Fruit fly (Drosophila melanogaster) whole organism, embryonic: ENCODE measurements around the gene Spx.

ENCODE experiments used
- CG10321 ChIP-seq: fragments of 200-800 bp; sonication (Bioruptor generic); IDR thresholded peaks from 2 replicates; pipeline ENCODE4 v1.3.6; 2022; ENCODE audit warnings: missing biosample characterization, missing genetic modification characterization
- CG11085 ChIP-seq: fragments of 200-800 bp; sonication (Bioruptor generic); IDR thresholded peaks from 2 replicates; pipeline ENCODE4 v1.3.6; 2022; ENCODE audit warnings: missing biosample characterization, missing genetic modification characterization
- CG11560 ChIP-seq: fragments of 200-800 bp; sonication (Bioruptor generic); IDR thresholded peaks from 3 replicates; pipeline ENCODE4 v1.3.6; 2022; ENCODE audit warnings: missing biosample characterization, missing genetic modification characterization
- CG15073 ChIP-seq: fragments of 200-800 bp; sonication (Bioruptor generic); optimal IDR thresholded peaks from 2 replicates; lab custom pipeline; 2016; ENCODE audit warnings: missing biosample characterization, missing genetic modification characterization
- CG15696 ChIP-seq: fragments of 200-800 bp; sonication (Bioruptor generic); optimal IDR thresholded peaks from 2 replicates; lab custom pipeline; 2019; ENCODE audit warnings: missing biosample characterization, mild to moderate bottlenecking, missing genetic modification characterization, moderate library complexity
- CG1603 ChIP-seq: fragments of 200-800 bp; sonication (Bioruptor generic); optimal IDR thresholded peaks from 2 replicates; lab custom pipeline; 2019; ENCODE audit warnings: missing biosample characterization, mild to moderate bottlenecking, missing genetic modification characterization, moderate library complexity
- CG16815 ChIP-seq: fragments of 200-800 bp; sonication (Bioruptor generic); optimal IDR thresholded peaks from 3 replicates; lab custom pipeline; 2017; ENCODE audit warnings: missing biosample characterization, mild to moderate bottlenecking, missing genetic modification characterization
- CG17186 ChIP-seq: fragments of 200-800 bp; sonication (Bioruptor generic); optimal IDR thresholded peaks from 3 replicates; lab custom pipeline; 2017; ENCODE audit warnings: missing biosample characterization, missing genetic modification reagents, missing genetic modification characterization
- CG17359 ChIP-seq: fragments of 200-800 bp; sonication (Bioruptor generic); optimal IDR thresholded peaks from 3 replicates; lab custom pipeline; 2018; ENCODE audit warnings: missing biosample characterization, mild to moderate bottlenecking, missing genetic modification characterization, moderate library complexity
- CG17612 ChIP-seq: fragments of 200-800 bp; sonication (Bioruptor generic); IDR thresholded peaks from 2 replicates; pipeline ENCODE4 v1.3.6; 2022; ENCODE audit warnings: missing biosample characterization, missing genetic modification characterization
- CG3847 ChIP-seq: fragments of 200-800 bp; sonication (Bioruptor generic); IDR thresholded peaks from 2 replicates; pipeline ENCODE4 v1.3.6; 2022; ENCODE audit warnings: missing biosample characterization, missing genetic modification characterization
- CG7372 ChIP-seq: fragments of 200-800 bp; sonication (Bioruptor generic); IDR thresholded peaks from 2 replicates; pipeline ENCODE4 v1.3.6; 2022; ENCODE audit warnings: missing biosample characterization, missing genetic modification characterization
- CG8290 ChIP-seq, 3 experiments: fragments of 200-800 bp; sonication (Bioruptor generic); optimal IDR thresholded peaks; 2 replicates each; lab custom pipeline; 2016 to 2019; ENCODE audit warnings: missing biosample characterization in 3 of 3, missing genetic modification characterization in 3 of 3, mild to moderate bottlenecking in 2 of 3, moderate library complexity in 1 of 3
- CG8944 ChIP-seq: fragments of 200-800 bp; sonication (Bioruptor generic); optimal IDR thresholded peaks from 3 replicates; lab custom pipeline; 2016; ENCODE audit warnings: missing biosample characterization, missing genetic modification characterization
- D19A ChIP-seq: fragments of 200-800 bp; optimal IDR thresholded peaks from 3 replicates; lab custom pipeline; 2019; ENCODE audit warnings: missing biosample characterization, mild to moderate bottlenecking, missing genetic modification characterization, moderate library complexity
- Doc2 ChIP-seq: fragments of 200-800 bp; sonication (Bioruptor generic); IDR thresholded peaks from 2 replicates; pipeline ENCODE4 v1.3.6; 2022; ENCODE audit warnings: missing biosample characterization, missing genetic modification characterization
- Fer2 ChIP-seq: fragments of 200-800 bp; sonication (Bioruptor generic); optimal IDR thresholded peaks from 2 replicates; lab custom pipeline; 2018; ENCODE audit warnings: missing biosample characterization, mild to moderate bottlenecking, missing genetic modification characterization, moderate library complexity
- Fer3 ChIP-seq: fragments of 200-800 bp; sonication (Bioruptor generic); optimal IDR thresholded peaks from 2 replicates; lab custom pipeline; 2018; ENCODE audit warnings: missing biosample characterization, mild to moderate bottlenecking, missing genetic modification characterization, moderate library complexity
- HHEX ChIP-seq: fragments of 200-800 bp; sonication (Bioruptor generic); optimal IDR thresholded peaks from 3 replicates; lab custom pipeline; 2017; ENCODE audit warnings: missing biosample characterization, mild to moderate bottlenecking, missing genetic modification characterization, missing genetic modification reagents
- HmgD ChIP-seq: fragments of 200-800 bp; sonication (Bioruptor generic); optimal IDR thresholded peaks from 3 replicates; lab custom pipeline; 2016; ENCODE audit warnings: missing biosample characterization, missing genetic modification characterization
- Mad ChIP-seq: fragments of 200-800 bp; sonication (Bioruptor generic); optimal IDR thresholded peaks from 2 replicates; lab custom pipeline; 2016; ENCODE audit warnings: missing biosample characterization, missing genetic modification characterization
- Mrtf ChIP-seq: fragments of 200-800 bp; sonication (Bioruptor generic); IDR thresholded peaks from 3 replicates; pipeline ENCODE4 v1.3.6; 2022; ENCODE audit warnings: missing biosample characterization, missing genetic modification characterization
- Nf-YA ChIP-seq: fragments of 200-800 bp; sonication (Bioruptor generic); IDR thresholded peaks from 2 replicates; pipeline ENCODE4 v1.3.6; 2022; ENCODE audit warnings: missing biosample characterization, missing genetic modification characterization
- Scr ChIP-seq: fragments of 200-800 bp; sonication (Bioruptor generic); IDR thresholded peaks from 2 replicates; pipeline ENCODE4 v1.3.6; 2022; ENCODE audit warnings: missing biosample characterization, missing genetic modification characterization; ENCODE audit not compliant: partially characterized antibody
- Sox100B ChIP-seq: fragments of 200-800 bp; sonication (Bioruptor generic); optimal IDR thresholded peaks from 3 replicates; lab custom pipeline; 2018; ENCODE audit warnings: missing biosample characterization, mild to moderate bottlenecking, missing genetic modification characterization
- Sox102F ChIP-seq: fragments of 200-800 bp; sonication (Bioruptor generic); optimal IDR thresholded peaks from 2 replicates; lab custom pipeline; 2018; ENCODE audit warnings: missing biosample characterization, mild to moderate bottlenecking, missing genetic modification characterization, moderate library complexity
- abd-A ChIP-seq: fragments of 200-800 bp; sonication (Bioruptor generic); optimal IDR thresholded peaks from 3 replicates; lab custom pipeline; 2019; ENCODE audit warnings: missing biosample characterization, mild to moderate bottlenecking, missing genetic modification characterization, moderate library complexity
- br ChIP-seq: fragments of >200 bp; optimal IDR thresholded peaks from 2 replicates; lab custom pipeline; 2017
- cas ChIP-seq: fragments of 200-800 bp; sonication (Bioruptor generic); IDR thresholded peaks from 2 replicates; pipeline ENCODE4 v1.3.6; 2022; ENCODE audit warnings: missing biosample characterization, missing genetic modification characterization
- chif ChIP-seq, 2 experiments: fragments of 200-800 bp; sonication (Bioruptor generic); optimal IDR thresholded peaks; 3 replicates each; lab custom pipeline; 2016; ENCODE audit warnings: missing biosample characterization in 2 of 2, missing genetic modification characterization in 2 of 2
- chm ChIP-seq: fragments of 200-800 bp; sonication (Bioruptor generic); IDR thresholded peaks from 2 replicates; pipeline ENCODE4 v1.3.6; 2022; ENCODE audit warnings: missing biosample characterization, missing genetic modification characterization
- crc ChIP-seq: fragments of 200-800 bp; sonication (Bioruptor generic); optimal IDR thresholded peaks from 2 replicates; lab custom pipeline; 2016; ENCODE audit warnings: missing biosample characterization, missing genetic modification characterization
- cwo ChIP-seq: fragments of 200-800 bp; sonication (Bioruptor generic); optimal IDR thresholded peaks from 3 replicates; lab custom pipeline; 2017; ENCODE audit warnings: missing biosample characterization, missing genetic modification characterization, mild to moderate bottlenecking, moderate library complexity, missing genetic modification reagents
- exex ChIP-seq: fragments of 200-800 bp; sonication (Bioruptor generic); optimal IDR thresholded peaks from 4 replicates; lab custom pipeline; 2018; ENCODE audit warnings: missing biosample characterization, mild to moderate bottlenecking, missing genetic modification characterization, moderate library complexity
- gfzf ChIP-seq: fragments of 200-800 bp; sonication (Bioruptor generic); optimal IDR thresholded peaks from 2 replicates; lab custom pipeline; 2016; ENCODE audit warnings: missing biosample characterization, mild to moderate bottlenecking, missing genetic modification characterization, moderate library complexity
- hth ChIP-seq: fragments of >200 bp; optimal IDR thresholded peaks from 2 replicates; lab custom pipeline; 2017; ENCODE audit warnings: inconsistent platforms
- knrl ChIP-seq: fragments of 200-800 bp; sonication (Bioruptor generic); IDR thresholded peaks from 3 replicates; pipeline ENCODE4 v1.3.6; 2022; ENCODE audit warnings: missing biosample characterization, missing genetic modification characterization; ENCODE audit not compliant: partially characterized antibody
- nmo ChIP-seq: fragments of 200-800 bp; sonication (Bioruptor generic); optimal IDR thresholded peaks from 2 replicates; lab custom pipeline; 2018; ENCODE audit warnings: missing biosample characterization, mild to moderate bottlenecking, missing genetic modification characterization, moderate library complexity
- nom ChIP-seq: fragments of 200-800 bp; sonication (Bioruptor generic); optimal IDR thresholded peaks from 2 replicates; lab custom pipeline; 2017; ENCODE audit warnings: missing biosample characterization, missing genetic modification characterization, mild to moderate bottlenecking, moderate library complexity, missing genetic modification reagents
- prd ChIP-seq, 3 experiments: fragments of >200 bp in 2 of 3; fragments of 200-800 bp in 1 of 3; sonication (Bioruptor generic) in 1 of 3; optimal IDR thresholded peaks in 2 of 3; IDR thresholded peaks in 1 of 3; 2 replicates in 2 of 3; 3 replicates in 1 of 3; pipeline versions ENCODE4 v1.3.6 to Lab custom; 2017 to 2022; ENCODE audit warnings: missing biosample characterization in 1 of 3, missing genetic modification characterization in 1 of 3
- ranshi ChIP-seq: fragments of 200-800 bp; sonication (Bioruptor generic); IDR thresholded peaks from 2 replicates; pipeline ENCODE4 v1.3.6; 2022; ENCODE audit warnings: missing biosample characterization, missing genetic modification characterization
- rib ChIP-seq: fragments of 200-800 bp; sonication (Bioruptor generic); IDR thresholded peaks from 2 replicates; pipeline ENCODE4 v1.3.6; 2022; ENCODE audit warnings: missing biosample characterization, missing genetic modification characterization
- run ChIP-seq: fragments of 200-800 bp; sonication (Bioruptor generic); optimal IDR thresholded peaks from 3 replicates; lab custom pipeline; 2018; ENCODE audit warnings: missing biosample characterization, mild to moderate bottlenecking, missing genetic modification characterization
- sna ChIP-seq: fragments of 200-800 bp; sonication (Bioruptor generic); IDR thresholded peaks from 2 replicates; pipeline ENCODE4 v1.3.6; 2022; ENCODE audit warnings: missing biosample characterization, missing genetic modification characterization; ENCODE audit not compliant: partially characterized antibody
- ssp ChIP-seq: fragments of 200-800 bp; sonication (Bioruptor generic); IDR thresholded peaks from 2 replicates; pipeline ENCODE4 v1.3.6; 2022; ENCODE audit warnings: missing biosample characterization, missing genetic modification characterization
- tna ChIP-seq: fragments of 200-800 bp; sonication (Bioruptor generic); IDR thresholded peaks from 2 replicates; pipeline ENCODE4 v1.3.6; 2022; ENCODE audit warnings: missing biosample characterization, missing genetic modification characterization; ENCODE audit not compliant: partially characterized antibody
- trem ChIP-seq: fragments of 200-800 bp; optimal IDR thresholded peaks from 3 replicates; lab custom pipeline; 2019; ENCODE audit warnings: missing biosample characterization, mild to moderate bottlenecking, missing genetic modification characterization, moderate library complexity
- usp ChIP-seq: fragments of >200 bp; optimal IDR thresholded peaks from 2 replicates; lab custom pipeline; 2017; ENCODE audit warnings: missing biosample characterization, missing genetic modification characterization
- vnd ChIP-seq: fragments of 200-800 bp; sonication (Bioruptor generic); IDR thresholded peaks from 3 replicates; pipeline ENCODE4 v1.3.6; 2022; ENCODE audit warnings: missing biosample characterization, missing genetic modification characterization; ENCODE audit not compliant: partially characterized antibody
- zfh2 ChIP-seq: fragments of 200-800 bp; sonication (Bioruptor generic); optimal IDR thresholded peaks from 2 replicates; lab custom pipeline; 2016; ENCODE audit warnings: missing biosample characterization, missing genetic modification characterization

Gene Spx

dm6 chrX:6219845-6220345 lies 35.7 kb upstream of the Spx start, which contains the start of gene Efr (continued):
- no peak for TF ChIP-seq zfh2
- TF ChIP-seq tna (GFP tag; lab: Robert Waterston, UW) = no peak
- TF ChIP-seq Sox100B (GFP tag; lab: Kevin White, UChicago) = no peak
- TF ChIP-seq vnd (GFP tag; lab: Robert Waterston, UW) = no peak
- peak; percentile 93 for TF ChIP-seq abd-A (tag; lab: Kevin White, UChicago)
- no peak for TF ChIP-seq D19A (tag; lab: Kevin White, UChicago)
- TF ChIP-seq Doc2 = no peak
- TF ChIP-seq HHEX (GFP tag; lab: Kevin White, UChicago) = peak; percentile 36
- no peak for TF ChIP-seq usp (GFP tag; lab: Kevin White, UChicago)
- no peak for TF ChIP-seq chif (GFP tag; optimal IDR thresholded peaks at IDR 0.05; lab: Kevin White, UChicago)
- TF ChIP-seq sna (GFP tag; lab: Robert Waterston, UW) = no peak
- TF ChIP-seq Mrtf = no peak
- TF ChIP-seq hth (lab: Kevin White, UChicago) = no peak
- no peak for TF ChIP-seq br (lab: Kevin White, UChicago)
- no peak for TF ChIP-seq knrl
- peak; percentile 39 for TF ChIP-seq cwo
- no peak for TF ChIP-seq chm (GFP tag; lab: Robert Waterston, UW)
- no peak for TF ChIP-seq CG15696
- TF ChIP-seq CG17612 = no peak
- no peak for TF ChIP-seq prd (optimal IDR thresholded peaks at IDR 0.05; lab: Kevin White, UChicago)
- TF ChIP-seq prd (GFP tag; IDR thresholded peaks at IDR 0.05; lab: Robert Waterston, UW) = no peak
- TF ChIP-seq CG15073 (GFP tag; lab: Kevin White, UChicago) = no peak
- no peak for TF ChIP-seq CG8290 (GFP tag; optimal IDR thresholded peaks at IDR 0.05; lab: Kevin White, UChicago)
- TF ChIP-seq CG8290 (tag; optimal IDR thresholded peaks at IDR 0.05; lab: Kevin White, UChicago) = no peak
- no peak for TF ChIP-seq Sox102F (GFP tag; lab: Kevin White, UChicago)
- TF ChIP-seq Mad = no peak
- TF ChIP-seq cas = no peak
- TF ChIP-seq nmo (GFP tag; lab: Kevin White, UChicago) = no peak
- no peak for TF ChIP-seq CG17186 (GFP tag; lab: Kevin White, UChicago)
- no peak for TF ChIP-seq CG3847 (GFP tag; lab: Robert Waterston, UW)
- TF ChIP-seq CG11560 (tag; lab: Robert Waterston, UW) = no peak
- TF ChIP-seq ranshi = no peak
- no peak for TF ChIP-seq Fer2 (tag; lab: Kevin White, UChicago)
- TF ChIP-seq gfzf (GFP tag; lab: Kevin White, UChicago) = peak; percentile 59
- no peak for TF ChIP-seq CG17359 (tag; lab: Kevin White, UChicago)
- TF ChIP-seq rib = peak; percentile 34; the same call in 1 of the 2 replicates
- TF ChIP-seq exex (tag; lab: Kevin White, UChicago) = peak; percentile 98
- TF ChIP-seq run (tag; lab: Kevin White, UChicago) = no peak
- no peak for TF ChIP-seq crc
- TF ChIP-seq CG11085 = no peak
- TF ChIP-seq trem = no peak
- TF ChIP-seq Fer3 (tag; lab: Kevin White, UChicago) = no peak
- TF ChIP-seq Scr (GFP tag; lab: Robert Waterston, UW) = no peak
- TF ChIP-seq CG16815 (GFP tag; lab: Kevin White, UChicago) = no peak
- TF ChIP-seq CG7372 (GFP tag; lab: Robert Waterston, UW) = no peak
- TF ChIP-seq nom = no peak
- TF ChIP-seq CG1603 (tag; lab: Kevin White, UChicago) = no peak
- TF ChIP-seq ssp (GFP tag; lab: Robert Waterston, UW) = no peak
- no peak for TF ChIP-seq HmgD
- no peak for TF ChIP-seq Nf-YA (GFP tag; lab: Robert Waterston, UW)
- no peak for TF ChIP-seq CG8944 (GFP tag; lab: Kevin White, UChicago)
- no peak for TF ChIP-seq CG10321 (GFP tag; lab: Robert Waterston, UW)
